Worm (Caenorhabditis elegans) whole organism, L3 larva: ENCODE measurements around the gene str-145.

ENCODE experiments used
- ama-1 ChIP-seq: fragments of 150-350 bp; optimal IDR thresholded peaks from 2 replicates; lab custom pipeline; 2018
- ceh-16 ChIP-seq: sonication (generic microtip); optimal IDR thresholded peaks from 2 replicates; lab custom pipeline; 2017; ENCODE audit warnings: missing biosample characterization, missing genetic modification characterization
- ceh-28 ChIP-seq: fragments of 150-350 bp; optimal IDR thresholded peaks from 2 replicates; lab custom pipeline; 2014; ENCODE audit warnings: missing biosample characterization, missing genetic modification reagents, missing genetic modification characterization
- ceh-9 ChIP-seq: sonication (generic microtip); optimal IDR thresholded peaks from 2 replicates; lab custom pipeline; 2018; ENCODE audit warnings: missing biosample characterization, missing genetic modification characterization
- daf-12 ChIP-seq: fragments of 150-350 bp; optimal IDR thresholded peaks from 2 replicates; lab custom pipeline; 2014; ENCODE audit warnings: missing biosample characterization, missing genetic modification reagents, missing genetic modification characterization
- egl-27 ChIP-seq: sonication (generic microtip); optimal IDR thresholded peaks from 4 replicates; lab custom pipeline; 2017; ENCODE audit warnings: missing biosample characterization, missing genetic modification reagents, missing genetic modification characterization
- egl-5 ChIP-seq: fragments of 150-350 bp; optimal IDR thresholded peaks from 2 replicates; lab custom pipeline; 2017; ENCODE audit warnings: missing biosample characterization, missing genetic modification reagents, missing genetic modification characterization, inconsistent platforms
- elt-1 ChIP-seq: fragments of 150-350 bp; optimal IDR thresholded peaks from 2 replicates; lab custom pipeline; 2014; ENCODE audit warnings: missing biosample characterization, missing genetic modification characterization
- elt-2 ChIP-seq: sonication (generic microtip); optimal IDR thresholded peaks from 2 replicates; lab custom pipeline; 2016; ENCODE audit warnings: missing genetic modification reagents, mild to moderate bottlenecking, missing genetic modification characterization, missing compliant biosample characterization
- elt-3 ChIP-seq, 3 experiments: fragments of 150-350 bp in 1 of 3; sonication (generic microtip) in 2 of 3; optimal IDR thresholded peaks; 2 replicates in 2 of 3; 4 replicates in 1 of 3; lab custom pipeline; 2014 to 2017; ENCODE audit warnings: missing biosample characterization in 3 of 3, missing genetic modification characterization in 3 of 3
- eor-1 ChIP-seq, 2 experiments: fragments of 150-350 bp; optimal IDR thresholded peaks; 2 replicates each; lab custom pipeline; 2014 to 2018; ENCODE audit warnings: missing biosample characterization in 2 of 2, missing genetic modification characterization in 2 of 2
- fkh-10 ChIP-seq: sonication (generic microtip); optimal IDR thresholded peaks from 2 replicates; lab custom pipeline; 2017; ENCODE audit warnings: missing biosample characterization, missing genetic modification reagents, missing genetic modification characterization
- fkh-2 ChIP-seq: fragments of 150-350 bp; optimal IDR thresholded peaks from 2 replicates; lab custom pipeline; 2014; ENCODE audit warnings: missing biosample characterization, missing genetic modification reagents, missing genetic modification characterization
- fos-1 ChIP-seq: fragments of 150-350 bp; optimal IDR thresholded peaks from 2 replicates; lab custom pipeline; 2014; ENCODE audit warnings: missing biosample characterization, missing genetic modification characterization
- hmg-11 ChIP-seq: sonication (generic microtip); optimal IDR thresholded peaks from 2 replicates; lab custom pipeline; 2016; ENCODE audit warnings: missing genetic modification characterization, missing compliant biosample characterization
- lin-39 ChIP-seq: fragments of 150-350 bp; optimal IDR thresholded peaks from 2 replicates; lab custom pipeline; 2018; ENCODE audit warnings: missing biosample characterization, missing genetic modification reagents, missing genetic modification characterization
- lsy-12 ChIP-seq: sonication (generic microtip); optimal IDR thresholded peaks from 2 replicates; lab custom pipeline; 2016; ENCODE audit warnings: mild to moderate bottlenecking, missing genetic modification characterization, missing compliant biosample characterization
- mdl-1 ChIP-seq: fragments of 150-350 bp; optimal IDR thresholded peaks from 2 replicates; lab custom pipeline; 2014; ENCODE audit warnings: missing biosample characterization, missing genetic modification characterization
- mml-1 ChIP-seq: fragments of 150-350 bp; sonication (generic microtip); optimal IDR thresholded peaks from 3 replicates; lab custom pipeline; 2014; ENCODE audit warnings: missing biosample characterization, missing genetic modification characterization
- nfya-1 ChIP-seq: sonication (generic microtip); optimal IDR thresholded peaks from 2 replicates; lab custom pipeline; 2017; ENCODE audit warnings: missing genetic modification characterization, mild to moderate bottlenecking, missing compliant biosample characterization, antibody characterized with exemption, moderate library complexity; ENCODE audit not compliant: insufficient read depth
- nhr-11 ChIP-seq: fragments of 150-350 bp; optimal IDR thresholded peaks from 2 replicates; lab custom pipeline; 2014; ENCODE audit warnings: missing biosample characterization, missing genetic modification characterization
- nhr-23 ChIP-seq: fragments of 150-350 bp; optimal IDR thresholded peaks from 2 replicates; lab custom pipeline; 2014; ENCODE audit warnings: missing biosample characterization, missing genetic modification reagents, missing genetic modification characterization
- nhr-28 ChIP-seq: fragments of 150-350 bp; optimal IDR thresholded peaks from 2 replicates; lab custom pipeline; 2014; ENCODE audit warnings: missing biosample characterization, missing genetic modification characterization
- nhr-67 ChIP-seq: fragments of 150-350 bp; optimal IDR thresholded peaks from 2 replicates; lab custom pipeline; 2014; ENCODE audit warnings: missing biosample characterization, missing genetic modification characterization
- nhr-77 ChIP-seq: fragments of 150-350 bp; optimal IDR thresholded peaks from 2 replicates; lab custom pipeline; 2014; ENCODE audit warnings: missing biosample characterization, missing genetic modification characterization
- pha-4 ChIP-seq: fragments of 150-350 bp; optimal IDR thresholded peaks from 2 replicates; lab custom pipeline; 2014; ENCODE audit warnings: missing biosample characterization, missing genetic modification reagents, missing genetic modification characterization
- pqm-1 ChIP-seq: fragments of 150-350 bp; optimal IDR thresholded peaks from 2 replicates; lab custom pipeline; 2017; ENCODE audit warnings: missing biosample characterization, missing genetic modification characterization, inconsistent platforms
- skn-1 ChIP-seq: fragments of 150-350 bp; optimal IDR thresholded peaks from 2 replicates; lab custom pipeline; 2014; ENCODE audit warnings: missing biosample characterization, missing genetic modification characterization
- snpc-4 ChIP-seq: fragments of 150-350 bp; optimal IDR thresholded peaks from 2 replicates; lab custom pipeline; 2014; ENCODE audit warnings: missing biosample characterization, missing genetic modification characterization
- tbx-2 ChIP-seq: sonication (generic microtip); optimal IDR thresholded peaks from 2 replicates; lab custom pipeline; 2016; ENCODE audit warnings: mild to moderate bottlenecking, missing genetic modification characterization, missing compliant biosample characterization
- unc-62 ChIP-seq: fragments of 150-350 bp; sonication (generic microtip); optimal IDR thresholded peaks from 4 replicates; lab custom pipeline; 2014; ENCODE audit warnings: missing biosample characterization, missing genetic modification reagents, missing genetic modification characterization
- zag-1 ChIP-seq: fragments of 150-350 bp; optimal IDR thresholded peaks from 2 replicates; lab custom pipeline; 2014; ENCODE audit warnings: missing biosample characterization, missing genetic modification characterization
- ztf-4 ChIP-seq: fragments of 150-350 bp; optimal IDR thresholded peaks from 2 replicates; lab custom pipeline; 2014; ENCODE audit warnings: missing biosample characterization, missing genetic modification characterization

The str-145 gene

ce11 chrV:8123384-8123783, 25.2 kb upstream of the str-145 start, which contains the start of gene D1014.5:
Gene D1014.5 (plus strand): TSS chrV:8123684.
- TF ChIP-seq unc-62 (GFP tag; lab: Kevin White, UChicago) = no peak
- no peak for TF ChIP-seq tbx-2 (tag; lab: Kevin White, UChicago)
- TF ChIP-seq nhr-28 (tag; lab: Kevin White, UChicago) = no peak
- no peak for TF ChIP-seq nhr-77 (tag; lab: Kevin White, UChicago)
- TF ChIP-seq, all 47 proteins: peak for 0

DNA sequence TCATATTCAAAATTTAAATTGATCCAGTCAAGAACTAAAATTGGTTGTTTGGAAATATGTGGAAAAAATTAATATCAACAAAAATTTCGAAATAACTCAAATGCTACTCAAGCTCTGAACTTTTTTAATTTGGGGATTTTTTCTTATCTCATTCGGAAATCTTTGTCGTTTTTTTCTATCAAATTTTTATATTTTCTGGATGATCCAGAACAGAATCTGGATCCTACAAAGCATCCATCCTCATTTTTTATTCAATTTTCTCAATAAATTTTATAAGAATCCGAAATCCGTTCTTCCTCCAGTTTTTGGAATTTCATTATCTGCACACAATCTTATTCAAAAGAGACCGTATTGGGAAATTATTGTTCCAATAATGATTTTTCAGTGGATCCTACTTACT, 22.7 kb upstream of the str-145 start, which contains the start of gene D1014.6:
Gene D1014.6 (plus strand): TSS at position 301 of the 400 bp plus-strand sequence.
- TF ChIP-seq elt-3 (tag; optimal IDR thresholded peaks at IDR 0.05; lab: Kevin White, UChicago) (no peak), zag-1 (tag; lab: Kevin White, UChicago) (no peak), pha-4 (tag; lab: Kevin White, UChicago) (no peak), ztf-4 (tag; lab: Kevin White, UChicago) (no peak), skn-1 (tag; lab: Kevin White, UChicago) (no peak), mml-1 (tag; lab: Kevin White, UChicago) (no peak), fkh-2 (tag; lab: Kevin White, UChicago) (no peak), ceh-16 (tag; lab: Kevin White, UChicago) (no peak)

- TF ChIP-seq egl-27 (tag; lab: Kevin White, UChicago) (no peak), lin-39 (tag; lab: Kevin White, UChicago) (no peak)
Measured at ce11 chrV:8117964-8118363, 19.8 kb upstream of the str-145 start, which contains the start of gene D1014.7. Gene D1014.7 (plus strand): TSS chrV:8118264.

DNA sequence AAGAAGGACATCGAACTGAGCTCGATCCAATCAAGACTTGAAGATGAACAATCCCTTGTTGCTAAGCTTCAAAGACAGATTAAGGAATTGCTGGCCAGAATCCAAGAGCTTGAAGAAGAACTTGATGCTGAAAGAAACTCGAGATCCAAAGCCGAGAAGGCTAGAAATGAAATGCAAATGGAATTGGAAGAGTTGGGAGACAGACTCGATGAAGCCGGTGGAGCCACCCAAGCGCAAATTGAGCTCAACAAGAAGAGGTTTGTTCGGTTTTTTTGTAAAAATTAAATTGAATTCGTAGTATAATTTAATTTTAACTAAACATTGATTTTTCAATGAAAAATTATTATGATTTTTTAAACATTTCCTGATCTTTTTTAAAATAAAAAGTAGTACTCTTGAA, 16.4 kb upstream of the str-145 start:
- TF ChIP-seq ceh-28 (tag; lab: Kevin White, UChicago) (no peak), egl-5 (no peak), fkh-10 (GFP tag; lab: Kevin White, UChicago) (no peak), fos-1 (no peak), hmg-11 (tag; lab: Kevin White, UChicago) (no peak), mdl-1 (tag; lab: Kevin White, UChicago) (no peak), daf-12 (tag; lab: Kevin White, UChicago) (no peak), lin-39 (tag; lab: Kevin White, UChicago) (no peak), ztf-4 (tag; lab: Kevin White, UChicago) (no peak), nhr-77 (tag; lab: Kevin White, UChicago) (no peak), ama-1 (lab: Kevin White, UChicago) (no peak), tbx-2 (tag; lab: Kevin White, UChicago) (no peak), pqm-1 (no peak), ceh-9 (tag; lab: Kevin White, UChicago) (no peak)
- TF ChIP-seq, all 47 proteins: peak for 0

DNA sequence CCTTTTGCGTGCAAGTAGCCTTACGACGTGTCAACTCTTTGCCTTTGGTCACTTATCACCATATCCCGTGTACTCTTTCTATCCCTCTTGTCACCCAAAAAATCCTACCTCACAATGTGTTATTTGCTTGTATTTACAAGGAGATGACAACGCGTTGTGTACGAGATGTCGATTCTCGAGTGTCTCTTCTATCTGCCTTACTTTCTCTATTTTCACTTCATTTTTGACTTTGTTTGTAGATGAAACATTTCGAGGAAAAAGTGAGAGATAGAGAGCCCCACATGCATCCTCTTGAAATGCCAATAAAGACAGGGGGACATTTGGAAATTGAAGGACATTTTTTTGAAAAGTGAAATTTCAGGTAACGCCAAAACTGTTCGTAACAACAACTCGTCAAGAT, 12.7 kb upstream of the str-145 start:
- TF ChIP-seq skn-1 (tag; lab: Kevin White, UChicago) = no peak
- TF ChIP-seq pha-4 (tag; lab: Kevin White, UChicago) = peak; percentile 70
- TF ChIP-seq fkh-2 (tag; lab: Kevin White, UChicago) = no peak

ce11 chrV:8108670-8109069, 10.5 kb upstream of the str-145 start, which contains the start of gene myo-5:
Gene myo-5 (plus strand): TSS chrV:8108970.
- TF ChIP-seq elt-2 (tag; lab: Kevin White, UChicago) = no peak
- no peak for TF ChIP-seq lin-39 (tag; lab: Kevin White, UChicago)
- no peak for TF ChIP-seq nfya-1 (tag; lab: Kevin White, UChicago)
- TF ChIP-seq lsy-12 = no peak
- no peak for TF ChIP-seq nhr-67 (tag; lab: Kevin White, UChicago)
- no peak for TF ChIP-seq ztf-4 (tag; lab: Kevin White, UChicago)
- no peak for TF ChIP-seq nhr-28 (tag; lab: Kevin White, UChicago)
- TF ChIP-seq nhr-11 (tag; lab: Kevin White, UChicago) = no peak
- no peak for TF ChIP-seq nhr-23 (tag; lab: Kevin White, UChicago)
- no peak for TF ChIP-seq snpc-4 (tag; lab: Kevin White, UChicago)
- TF ChIP-seq ceh-28 (tag; lab: Kevin White, UChicago) = no peak
- no peak for TF ChIP-seq unc-62 (GFP tag; lab: Kevin White, UChicago)
- no peak for TF ChIP-seq ama-1 (lab: Kevin White, UChicago)
- TF ChIP-seq fkh-2 (tag; lab: Kevin White, UChicago) = no peak
- TF ChIP-seq eor-1 (tag; optimal IDR thresholded peaks at IDR 0.05; lab: Kevin White, UChicago) = no peak
- TF ChIP-seq elt-1 = no peak
